Fruit fly (Drosophila melanogaster) whole organism, prepupa: ENCODE measurements around the gene CG34034.

Experiments
- Blimp-1 ChIP-seq: fragments of 200-800 bp; sonication (Bioruptor generic); optimal IDR thresholded peaks from 3 replicates; lab custom pipeline; 2017; ENCODE audit warnings: missing biosample characterization, missing genetic modification characterization, mild to moderate bottlenecking, moderate library complexity, missing genetic modification reagents
- CG10669 ChIP-seq: fragments of 200-800 bp; sonication (Bioruptor generic); optimal IDR thresholded peaks from 3 replicates; lab custom pipeline; 2018; ENCODE audit warnings: missing biosample characterization, mild to moderate bottlenecking, missing genetic modification characterization, moderate library complexity
- CG11294 ChIP-seq: fragments of 200-800 bp; sonication (Bioruptor generic); IDR thresholded peaks from 2 replicates; pipeline ENCODE4 v1.3.6; 2022; ENCODE audit warnings: missing biosample characterization, missing genetic modification characterization
- CG11762 ChIP-seq: fragments of 200-800 bp; sonication (Bioruptor generic); optimal IDR thresholded peaks from 3 replicates; lab custom pipeline; 2016; ENCODE audit warnings: missing biosample characterization, missing genetic modification characterization; ENCODE audit not compliant: insufficient read depth
- CG11902 ChIP-seq: fragments of 200-800 bp; sonication (Bioruptor generic); optimal IDR thresholded peaks from 3 replicates; lab custom pipeline; 2016; ENCODE audit warnings: missing biosample characterization, missing genetic modification characterization
- CG15336 ChIP-seq: fragments of 200-800 bp; sonication (Bioruptor generic); IDR thresholded peaks from 2 replicates; pipeline ENCODE4 v1.3.6; 2022; ENCODE audit warnings: missing biosample characterization, missing genetic modification characterization
- CG1621 ChIP-seq: fragments of 200-800 bp; sonication (Bioruptor generic); optimal IDR thresholded peaks from 3 replicates; lab custom pipeline; 2018; ENCODE audit warnings: missing biosample characterization, mild to moderate bottlenecking, missing genetic modification characterization
- CG16779 ChIP-seq: fragments of 200-800 bp; sonication (Bioruptor generic); optimal IDR thresholded peaks from 3 replicates; lab custom pipeline; 2017; ENCODE audit warnings: missing biosample characterization, mild to moderate bottlenecking, missing genetic modification characterization
- CG3032 ChIP-seq: fragments of 200-800 bp; optimal IDR thresholded peaks from 2 replicates; lab custom pipeline; 2019; ENCODE audit warnings: missing biosample characterization, mild to moderate bottlenecking, missing genetic modification characterization, moderate library complexity
- CG31627 ChIP-seq: fragments of 200-800 bp; sonication (Bioruptor generic); optimal IDR thresholded peaks from 3 replicates; lab custom pipeline; 2016; ENCODE audit warnings: missing biosample characterization, missing genetic modification characterization
- CG32006 ChIP-seq: fragments of 200-800 bp; sonication (Bioruptor generic); optimal IDR thresholded peaks from 3 replicates; lab custom pipeline; 2017; ENCODE audit warnings: missing biosample characterization, mild to moderate bottlenecking, missing genetic modification characterization
- CG34406 ChIP-seq: fragments of 200-800 bp; sonication (Bioruptor generic); optimal IDR thresholded peaks from 3 replicates; lab custom pipeline; 2016; ENCODE audit warnings: missing biosample characterization, missing genetic modification characterization
- CG3919 ChIP-seq: fragments of 200-800 bp; sonication (Bioruptor generic); optimal IDR thresholded peaks from 3 replicates; lab custom pipeline; 2016; ENCODE audit warnings: missing biosample characterization, missing genetic modification characterization
- CG4318 ChIP-seq: fragments of 200-800 bp; sonication (Bioruptor generic); optimal IDR thresholded peaks from 3 replicates; lab custom pipeline; 2017; ENCODE audit warnings: missing biosample characterization, mild to moderate bottlenecking, missing genetic modification characterization
- CG6163 ChIP-seq: fragments of 200-800 bp; sonication (Bioruptor generic); IDR thresholded peaks from 3 replicates; pipeline ENCODE4 v1.3.6; 2022; ENCODE audit warnings: missing biosample characterization, missing genetic modification characterization
- CG6792 ChIP-seq: fragments of 200-800 bp; sonication (Bioruptor generic); optimal IDR thresholded peaks from 3 replicates; lab custom pipeline; 2016; ENCODE audit warnings: missing biosample characterization, missing genetic modification characterization
- CG6808 ChIP-seq: fragments of 200-800 bp; sonication (Bioruptor generic); optimal IDR thresholded peaks from 3 replicates; lab custom pipeline; 2017; ENCODE audit warnings: missing biosample characterization, missing genetic modification characterization, mild to moderate bottlenecking, moderate library complexity, missing genetic modification reagents
- CG6854 ChIP-seq: fragments of 200-800 bp; sonication (Bioruptor generic); optimal IDR thresholded peaks from 2 replicates; lab custom pipeline; 2017; ENCODE audit warnings: missing biosample characterization, mild to moderate bottlenecking, missing genetic modification characterization
- CG7368 ChIP-seq: fragments of 200-800 bp; sonication (Bioruptor generic); optimal IDR thresholded peaks from 3 replicates; lab custom pipeline; 2016; ENCODE audit warnings: missing biosample characterization, missing genetic modification characterization
- CG8119 ChIP-seq: fragments of 200-800 bp; sonication (Bioruptor generic); IDR thresholded peaks from 3 replicates; pipeline ENCODE4 v1.3.6; 2022; ENCODE audit warnings: missing biosample characterization, missing genetic modification characterization
- CG8319 ChIP-seq: fragments of 200-800 bp; sonication (Bioruptor generic); optimal IDR thresholded peaks from 3 replicates; lab custom pipeline; 2016; ENCODE audit warnings: missing biosample characterization, missing genetic modification characterization
- CG8632 ChIP-seq: fragments of 200-800 bp; sonication (Bioruptor generic); optimal IDR thresholded peaks from 3 replicates; lab custom pipeline; 2016; ENCODE audit warnings: missing biosample characterization, missing genetic modification characterization
- CG9139 ChIP-seq: fragments of 200-800 bp; sonication (Bioruptor generic); optimal IDR thresholded peaks from 3 replicates; lab custom pipeline; 2017; ENCODE audit warnings: missing biosample characterization, mild to moderate bottlenecking, missing genetic modification characterization
- Eip75B ChIP-seq: fragments of 200-800 bp; sonication (Bioruptor generic); optimal IDR thresholded peaks from 3 replicates; lab custom pipeline; 2016; ENCODE audit warnings: missing biosample characterization, missing genetic modification characterization
- Eip93F ChIP-seq: fragments of 200-800 bp; sonication (Bioruptor generic); optimal IDR thresholded peaks from 2 replicates; lab custom pipeline; 2016; ENCODE audit warnings: missing biosample characterization, mild to moderate bottlenecking, missing genetic modification characterization
- Ets21C ChIP-seq: fragments of 200-800 bp; sonication (Bioruptor generic); optimal IDR thresholded peaks from 3 replicates; lab custom pipeline; 2016; ENCODE audit warnings: missing biosample characterization, missing genetic modification characterization
- Ets96B ChIP-seq: fragments of 200-800 bp; optimal IDR thresholded peaks from 2 replicates; lab custom pipeline; 2019; ENCODE audit warnings: missing biosample characterization, mild to moderate bottlenecking, missing genetic modification characterization, moderate library complexity
- Gug ChIP-seq: fragments of 200-800 bp; sonication (Bioruptor generic); IDR thresholded peaks from 2 replicates; pipeline ENCODE4 v1.3.6; 2022; ENCODE audit warnings: missing biosample characterization, missing genetic modification characterization
- OdsH ChIP-seq: fragments of 200-800 bp; sonication (Bioruptor generic); optimal IDR thresholded peaks from 3 replicates; lab custom pipeline; 2016; ENCODE audit warnings: missing biosample characterization, missing genetic modification characterization
- Smox ChIP-seq: fragments of 200-800 bp; sonication (Bioruptor generic); optimal IDR thresholded peaks from 3 replicates; lab custom pipeline; 2016; ENCODE audit warnings: missing biosample characterization, missing genetic modification characterization
- Sox102F ChIP-seq: fragments of 200-800 bp; sonication (Bioruptor generic); optimal IDR thresholded peaks from 2 replicates; lab custom pipeline; 2016; ENCODE audit warnings: missing biosample characterization, mild to moderate bottlenecking, missing genetic modification characterization
- Sox14 ChIP-seq: fragments of 200-800 bp; sonication (Bioruptor generic); optimal IDR thresholded peaks from 3 replicates; lab custom pipeline; 2016; ENCODE audit warnings: missing biosample characterization, missing genetic modification characterization
- Sox15 ChIP-seq: fragments of 200-800 bp; sonication (Bioruptor generic); optimal IDR thresholded peaks from 3 replicates; lab custom pipeline; 2016; ENCODE audit warnings: missing biosample characterization, missing genetic modification characterization
- achi ChIP-seq: fragments of 200-800 bp; sonication (Bioruptor generic); optimal IDR thresholded peaks from 3 replicates; lab custom pipeline; 2016; ENCODE audit warnings: missing biosample characterization, missing genetic modification characterization
- cyc ChIP-seq: fragments of 200-800 bp; sonication (Bioruptor generic); optimal IDR thresholded peaks from 3 replicates; lab custom pipeline; 2016; ENCODE audit warnings: missing biosample characterization, missing genetic modification characterization
- dac ChIP-seq: fragments of 200-800 bp; sonication (Bioruptor generic); optimal IDR thresholded peaks from 2 replicates; lab custom pipeline; 2017; ENCODE audit warnings: missing biosample characterization, mild to moderate bottlenecking, missing genetic modification characterization
- eg ChIP-seq: fragments of 200-800 bp; sonication (Bioruptor generic); IDR thresholded peaks from 3 replicates; pipeline ENCODE4 v1.3.6; 2022; ENCODE audit warnings: missing biosample characterization, missing genetic modification characterization
- esn ChIP-seq: fragments of 200-800 bp; sonication (Bioruptor generic); optimal IDR thresholded peaks from 2 replicates; lab custom pipeline; 2016; ENCODE audit warnings: missing biosample characterization, mild to moderate bottlenecking, missing genetic modification characterization, moderate library complexity
- fd85E ChIP-seq: fragments of 200-800 bp; sonication (Bioruptor generic); optimal IDR thresholded peaks from 3 replicates; lab custom pipeline; 2016; ENCODE audit warnings: missing biosample characterization, missing genetic modification characterization
- fkh ChIP-seq: fragments of 200-800 bp; sonication (Bioruptor generic); optimal IDR thresholded peaks from 3 replicates; lab custom pipeline; 2017; ENCODE audit warnings: missing biosample characterization, mild to moderate bottlenecking, missing genetic modification characterization, moderate library complexity
- lz ChIP-seq: fragments of 200-800 bp; sonication (Bioruptor generic); optimal IDR thresholded peaks from 3 replicates; lab custom pipeline; 2016; ENCODE audit warnings: missing biosample characterization, missing genetic modification characterization
- pdm3 ChIP-seq: fragments of 200-800 bp; sonication (Bioruptor generic); optimal IDR thresholded peaks from 3 replicates; lab custom pipeline; 2016; ENCODE audit warnings: missing biosample characterization, missing genetic modification characterization
- svp ChIP-seq: fragments of 200-800 bp; sonication (Bioruptor generic); peaks from one replicate; lab custom pipeline; 2016; ENCODE audit warnings: missing biosample characterization, missing genetic modification characterization
- topi ChIP-seq: fragments of 200-800 bp; sonication (Bioruptor generic); optimal IDR thresholded peaks from 3 replicates; lab custom pipeline; 2016; ENCODE audit warnings: missing biosample characterization, missing genetic modification characterization
- vri ChIP-seq: fragments of 200-800 bp; sonication (Bioruptor generic); optimal IDR thresholded peaks from 3 replicates; lab custom pipeline; 2016; ENCODE audit warnings: missing biosample characterization, mild to moderate bottlenecking, missing genetic modification characterization

Gene CG34034

DNA sequence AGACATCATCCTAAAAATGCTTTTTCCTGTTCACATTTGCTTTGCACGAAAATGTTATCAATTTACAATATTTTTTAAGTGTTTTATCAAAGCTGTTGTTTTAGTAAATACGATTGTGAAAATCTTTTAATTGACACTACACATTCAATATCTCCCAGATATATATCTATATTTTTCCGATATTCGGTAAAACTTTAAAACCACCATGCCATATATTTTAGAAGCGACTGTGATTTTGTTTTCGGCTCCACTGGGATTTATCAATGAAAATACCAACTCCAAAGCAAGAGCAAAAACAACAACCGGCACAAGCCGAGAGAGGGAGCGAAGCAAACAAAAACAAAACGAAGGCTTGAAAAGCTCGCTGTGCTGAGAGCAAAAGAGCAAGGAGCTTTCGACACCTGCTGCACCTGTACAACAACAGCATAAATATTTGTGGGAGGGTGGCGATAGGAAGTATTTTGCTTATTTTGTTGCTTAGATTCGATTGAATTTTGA lies 18.9 kb downstream of the CG34034 start (continued):
- peak; percentile 51 for TF ChIP-seq CG1621 (tag; lab: Kevin White, UChicago)
- peak; percentile 80 for TF ChIP-seq pdm3 (GFP tag; lab: Kevin White, UChicago)
- peak; percentile 80 for TF ChIP-seq dac (GFP tag; lab: Kevin White, UChicago)
- peak; percentile 59 for TF ChIP-seq CG8319 (GFP tag; lab: Kevin White, UChicago)
- TF ChIP-seq CG6163 (GFP tag; lab: Robert Waterston, UW) = peak; percentile 83
- TF ChIP-seq fd85E = peak; percentile 59
- peak; percentile 90 for TF ChIP-seq CG32006 (GFP tag; lab: Kevin White, UChicago)
- TF ChIP-seq CG31627 (GFP tag; lab: Kevin White, UChicago) = peak; percentile 88
- peak; percentile 86 for TF ChIP-seq Sox102F (GFP tag; lab: Kevin White, UChicago)
- peak; percentile 79 for TF ChIP-seq Ets96B (tag; lab: Kevin White, UChicago)
- TF ChIP-seq OdsH (GFP tag; lab: Kevin White, UChicago) = peak; percentile 83
- TF ChIP-seq topi (GFP tag; lab: Kevin White, UChicago) = peak; percentile 89
- TF ChIP-seq CG8119 (GFP tag; lab: Robert Waterston, UW) = peak; percentile 87
- peak; percentile 75 for TF ChIP-seq CG11762 (GFP tag; lab: Kevin White, UChicago)
- TF ChIP-seq CG6792 = peak; percentile 75
- peak; percentile 72 for TF ChIP-seq Sox15
- no peak for TF ChIP-seq Eip93F (GFP tag; lab: Kevin White, UChicago)

DNA sequence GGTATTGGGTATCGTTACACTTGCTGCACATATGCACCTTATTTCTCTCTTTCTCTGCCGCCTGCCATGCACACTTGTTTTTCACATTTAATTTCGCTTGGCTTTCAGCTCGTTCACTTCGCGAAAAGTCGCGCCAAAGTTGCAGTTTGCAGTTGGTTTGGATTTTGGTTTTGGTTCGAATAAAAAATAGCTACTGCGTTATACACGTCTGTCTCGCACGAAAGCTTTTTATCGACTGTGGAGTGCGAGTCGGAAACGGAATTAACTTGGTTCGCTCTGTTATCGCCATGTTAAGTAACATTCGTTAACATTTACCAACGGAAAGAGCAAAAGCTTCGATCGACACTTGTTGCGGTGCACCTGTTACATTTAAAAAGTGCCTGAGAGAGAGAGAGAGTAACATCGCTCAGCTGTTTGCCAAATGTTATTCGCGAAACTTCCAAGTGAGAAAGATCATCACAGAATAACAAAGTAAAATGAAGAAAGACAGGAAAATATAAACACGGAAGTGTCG lies 19.4 kb downstream of the CG34034 start, which contains the start of gene CG31176:
Gene CG31176 (minus strand): TSS at position 241 of the 514 bp plus-strand sequence.
- no peak for TF ChIP-seq CG4318 (GFP tag; lab: Kevin White, UChicago)
- TF ChIP-seq CG1621 (tag; lab: Kevin White, UChicago) = no peak
- no peak for TF ChIP-seq Blimp-1 (GFP tag; lab: Kevin White, UChicago)
- TF ChIP-seq dac (GFP tag; lab: Kevin White, UChicago) = no peak
- no peak for TF ChIP-seq CG11902 (GFP tag; lab: Kevin White, UChicago)
- TF ChIP-seq CG8119 (GFP tag; lab: Robert Waterston, UW) = no peak
- no peak for TF ChIP-seq Ets21C (GFP tag; lab: Kevin White, UChicago)
- no peak for TF ChIP-seq CG6808 (GFP tag; lab: Kevin White, UChicago)
- TF ChIP-seq CG15336 (GFP tag; lab: Robert Waterston, UW) = no peak
- no peak for TF ChIP-seq fd85E
- no peak for TF ChIP-seq CG3032 (tag; lab: Kevin White, UChicago)
- no peak; the same call in 2 of the 3 replicates for TF ChIP-seq eg (GFP tag; lab: Robert Waterston, UW)
- no peak for TF ChIP-seq CG3919 (GFP tag; lab: Kevin White, UChicago)
- TF ChIP-seq CG32006 (GFP tag; lab: Kevin White, UChicago) = no peak
- TF ChIP-seq Smox (GFP tag; lab: Kevin White, UChicago) = no peak
- TF ChIP-seq vri (GFP tag; lab: Kevin White, UChicago) = no peak
- TF ChIP-seq topi (GFP tag; lab: Kevin White, UChicago) = no peak
- TF ChIP-seq pdm3 (GFP tag; lab: Kevin White, UChicago) = no peak
- no peak for TF ChIP-seq Eip75B (GFP tag; lab: Kevin White, UChicago)

DNA sequence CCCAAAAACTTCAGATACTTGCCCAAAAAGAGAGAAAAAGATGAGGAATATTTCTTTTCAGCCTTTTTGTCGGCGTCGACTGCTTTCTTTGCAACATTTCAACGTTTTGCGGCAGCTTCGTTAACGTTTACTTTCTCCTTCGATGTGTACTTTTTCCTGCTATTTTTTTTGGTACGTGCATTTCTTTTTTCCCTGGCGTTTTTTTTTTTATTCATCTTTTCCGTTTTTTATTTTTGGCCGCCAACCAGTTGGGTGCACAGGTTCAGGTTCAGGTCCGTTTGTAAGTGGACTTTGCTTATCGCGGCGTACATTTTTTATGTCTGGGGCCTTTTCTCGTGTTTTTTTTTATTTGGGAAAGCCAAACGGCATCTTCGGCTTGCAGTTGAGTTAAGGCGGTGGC lies 34.5 kb downstream of the CG34034 start:
- TF ChIP-seq CG8119 (GFP tag; lab: Robert Waterston, UW) = peak; percentile 86
- TF ChIP-seq CG34406 (GFP tag; lab: Kevin White, UChicago) = no peak
- peak; percentile 24 for TF ChIP-seq CG16779
- TF ChIP-seq Eip93F (GFP tag; lab: Kevin White, UChicago) = no peak
- no peak for TF ChIP-seq esn (GFP tag; lab: Kevin White, UChicago)
- TF ChIP-seq CG6163 (GFP tag; lab: Robert Waterston, UW) = peak; percentile 67; the same call in 2 of the 3 replicates
- TF ChIP-seq CG1621 (tag; lab: Kevin White, UChicago) = no peak
- no peak for TF ChIP-seq CG8632
- peak; percentile 31 for TF ChIP-seq dac (GFP tag; lab: Kevin White, UChicago)
- TF ChIP-seq CG10669 (GFP tag; lab: Kevin White, UChicago) = no peak
- TF ChIP-seq Sox14 (GFP tag; lab: Kevin White, UChicago) = no peak
- no peak for TF ChIP-seq CG3032 (tag; lab: Kevin White, UChicago)
- no peak for TF ChIP-seq Ets96B (tag; lab: Kevin White, UChicago)
- TF ChIP-seq achi (GFP tag; lab: Kevin White, UChicago) = peak; percentile 17
- no peak for TF ChIP-seq fkh (GFP tag; lab: Kevin White, UChicago)
- TF ChIP-seq CG6792 = peak; percentile 30
- no peak for TF ChIP-seq CG9139 (GFP tag; lab: Kevin White, UChicago)
- TF ChIP-seq cyc = no peak
- TF ChIP-seq Ets21C (GFP tag; lab: Kevin White, UChicago) = no peak
- no peak for TF ChIP-seq CG11294 (GFP tag; lab: Robert Waterston, UW)
- peak; percentile 29 for TF ChIP-seq svp (GFP tag; lab: Kevin White, UChicago)
- no peak for TF ChIP-seq fd85E
- TF ChIP-seq lz (GFP tag; lab: Kevin White, UChicago) = no peak
- TF ChIP-seq Gug (GFP tag; lab: Robert Waterston, UW) = no peak
- TF ChIP-seq CG6854 (GFP tag; lab: Kevin White, UChicago) = peak; percentile 91
- TF ChIP-seq Sox102F (GFP tag; lab: Kevin White, UChicago) = peak; percentile 60
- no peak for TF ChIP-seq CG7368 (GFP tag; lab: Kevin White, UChicago)
